Worm (Caenorhabditis elegans) whole organism, L3 larva: ENCODE measurements around the gene cutl-12.

ENCODE experiments used
- ceh-28 ChIP-seq: fragments of 150-350 bp; optimal IDR thresholded peaks from 2 replicates; lab custom pipeline; 2014; ENCODE audit warnings: missing biosample characterization, missing genetic modification reagents, missing genetic modification characterization
- ceh-82 ChIP-seq: fragments of 150-350 bp; optimal IDR thresholded peaks from 2 replicates; lab custom pipeline; 2014; ENCODE audit warnings: missing biosample characterization, missing genetic modification characterization
- jun-1 ChIP-seq: fragments of 150-350 bp; optimal IDR thresholded peaks from 2 replicates; lab custom pipeline; 2014; ENCODE audit warnings: missing biosample characterization, missing genetic modification reagents, missing genetic modification characterization
- unc-62 ChIP-seq: fragments of 150-350 bp; sonication (generic microtip); optimal IDR thresholded peaks from 4 replicates; lab custom pipeline; 2014; ENCODE audit warnings: missing biosample characterization, missing genetic modification reagents, missing genetic modification characterization
- zag-1 ChIP-seq: fragments of 150-350 bp; optimal IDR thresholded peaks from 2 replicates; lab custom pipeline; 2014; ENCODE audit warnings: missing biosample characterization, missing genetic modification characterization

DNA sequence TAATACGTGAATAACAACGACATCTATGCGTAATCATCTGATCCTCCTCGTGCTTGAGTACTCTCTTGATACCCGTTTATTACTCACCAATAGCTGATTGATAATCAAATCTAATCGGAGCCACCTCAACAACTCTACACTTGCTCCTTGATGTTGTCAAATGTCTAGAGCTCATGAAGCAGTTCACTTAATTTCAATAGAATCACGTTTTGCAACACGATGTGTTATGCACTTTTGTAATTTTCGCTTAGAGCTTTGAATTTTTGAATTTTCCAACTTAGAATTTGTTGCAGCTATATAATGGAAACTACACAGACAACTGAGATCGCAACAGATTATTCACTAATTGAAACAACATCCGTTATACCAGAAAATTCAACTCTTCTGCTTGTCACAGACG lies 21.8 kb downstream of the cutl-12 start, which contains the start of gene T22C8.1:
- TF ChIP-seq zag-1 (tag; lab: Kevin White, UChicago) (no peak), jun-1 (tag; lab: Kevin White, UChicago) (no peak), ceh-28 (tag; lab: Kevin White, UChicago) (no peak), unc-62 (no peak), ceh-82 (tag; lab: Kevin White, UChicago) (no peak)
